Worm (Caenorhabditis elegans): ENCODE data around the gene tag-241.

tag-241 gene

DNA sequence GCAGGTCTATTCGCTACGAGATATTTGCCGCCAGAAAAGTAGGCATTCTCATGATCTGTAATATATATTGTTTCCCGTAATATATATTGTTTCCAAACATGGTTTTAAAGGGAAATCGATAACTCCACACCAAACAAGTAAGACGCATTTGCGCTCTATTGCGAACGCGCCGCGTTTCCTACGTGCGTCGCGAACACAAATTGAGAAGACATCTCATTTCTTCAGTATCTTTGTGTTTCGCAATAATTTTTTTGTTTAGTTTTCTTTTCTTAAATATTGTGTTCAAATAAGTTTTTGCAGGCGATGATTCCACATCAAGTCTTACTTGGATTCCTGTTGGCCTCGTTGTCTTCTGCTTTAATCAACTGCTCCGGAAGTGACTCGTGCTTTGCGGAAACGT, 41.3 kb downstream of the tag-241 start, which contains the start of gene F54F7.6:
TSS of gene F54F7.6 (plus strand) at position 301 of the 400 bp plus-strand sequence.
- TF ChIP-seq crh-2 (tag; optimal IDR thresholded peaks at IDR 0.05), result no peak
- no peak for TF ChIP-seq R02D3.7 (tag; optimal IDR thresholded peaks at IDR 0.05)
- TF ChIP-seq sma-3 (GFP tag; optimal IDR thresholded peaks at IDR 0.05), result no peak
- TF ChIP-seq nhr-6 (tag; optimal IDR thresholded peaks at IDR 0.05), result no peak
- TF ChIP-seq lin-13 (GFP tag; optimal IDR thresholded peaks at IDR 0.05), result no peak
- no peak for TF ChIP-seq unc-62 (GFP tag; optimal IDR thresholded peaks at IDR 0.05)

DNA sequence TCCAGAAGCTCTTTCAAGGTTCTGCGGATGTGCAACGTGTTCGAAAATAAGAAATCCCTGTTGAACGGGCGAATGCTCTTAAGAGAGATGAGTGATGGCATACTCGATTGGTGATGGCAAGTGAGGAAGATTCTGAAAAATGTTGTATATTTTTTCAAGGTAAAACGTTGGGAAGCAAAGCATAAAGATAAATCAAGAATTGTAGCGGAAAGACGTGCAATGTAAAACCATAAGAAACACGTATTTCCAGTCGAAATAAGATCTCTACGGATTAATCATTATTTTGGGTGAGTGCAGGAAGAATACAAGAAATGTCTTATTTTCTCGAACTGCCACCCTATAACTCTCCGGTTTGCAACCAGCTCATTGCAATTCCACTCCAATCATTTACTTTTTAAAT, 45.5 kb downstream of the tag-241 start, which contains the start of gene dot-1.2:
TSS of gene dot-1.2 (minus strand) at position 101 of the 400 bp plus-strand sequence.
- no peak for TF ChIP-seq elt-3 (tag; optimal IDR thresholded peaks at IDR 0.05)
- TF ChIP-seq ceh-82 (tag; optimal IDR thresholded peaks at IDR 0.05), result no peak
- no peak for TF ChIP-seq mab-5 (tag; optimal IDR thresholded peaks at IDR 0.05)
- TF ChIP-seq ztf-4 (tag; optimal IDR thresholded peaks at IDR 0.05), result no peak
- no peak for TF ChIP-seq zag-1 (tag; optimal IDR thresholded peaks at IDR 0.05)
- no peak for TF ChIP-seq peb-1 (tag; optimal IDR thresholded peaks at IDR 0.05)
- no peak for TF ChIP-seq nhr-129 (tag; optimal IDR thresholded peaks at IDR 0.05)
- TF ChIP-seq nhr-21 (tag; optimal IDR thresholded peaks at IDR 0.05), result no peak
- no peak for TF ChIP-seq sem-4 (tag; optimal IDR thresholded peaks at IDR 0.05)
- TF ChIP-seq F13H6.1 (tag; optimal IDR thresholded peaks at IDR 0.05), result no peak
- TF ChIP-seq nhr-10 (tag; optimal IDR thresholded peaks at IDR 0.05), result no peak
- TF ChIP-seq ztf-1 (GFP tag; conservative IDR thresholded peaks at IDR 0.05), result no peak

DNA sequence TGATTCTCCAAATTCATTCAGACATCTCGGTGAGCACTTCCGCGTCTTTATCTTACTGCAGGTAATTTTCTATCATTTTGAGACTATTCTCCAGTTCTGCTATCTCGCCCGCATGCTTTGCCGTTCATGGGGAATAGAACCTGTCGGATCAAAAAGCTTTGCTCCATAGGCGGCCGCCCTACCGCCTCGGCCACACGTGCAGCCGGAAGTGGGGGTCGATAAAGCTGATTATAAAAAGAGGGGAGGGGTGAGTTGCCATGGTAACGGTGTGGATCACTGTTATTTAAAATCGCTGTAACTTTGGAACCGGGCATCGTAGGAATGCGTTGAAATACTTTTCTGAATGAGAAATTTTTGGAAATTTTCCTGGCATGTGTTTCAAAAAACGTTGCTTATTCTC, 46.6 kb downstream of the tag-241 start:
- TF ChIP-seq crh-2 (tag; optimal IDR thresholded peaks at IDR 0.05) (no peak), ztf-11 (tag; optimal IDR thresholded peaks at IDR 0.05) (no peak), ceh-16 (tag; optimal IDR thresholded peaks at IDR 0.05) (no peak), sem-4 (tag; optimal IDR thresholded peaks at IDR 0.05) (no peak), egl-27 (tag; optimal IDR thresholded peaks at IDR 0.05) (no peak), snpc-4 (tag; optimal IDR thresholded peaks at IDR 0.05) (no peak), nhr-10 (tag; optimal IDR thresholded peaks at IDR 0.05) (no peak), ztf-1 (GFP tag; conservative IDR thresholded peaks at IDR 0.05) (no peak), lin-11 (tag; optimal IDR thresholded peaks at IDR 0.05) (no peak), unc-39 (tag; optimal IDR thresholded peaks at IDR 0.05) (no peak), lin-39 (tag; optimal IDR thresholded peaks at IDR 0.05) (no peak), ZK546.5 (tag; optimal IDR thresholded peaks at IDR 0.05) (no peak), nhr-25 (tag; optimal IDR thresholded peaks at IDR 0.05) (no peak), mbf-1 (tag; optimal IDR thresholded peaks at IDR 0.05) (no peak), alr-1 (tag; optimal IDR thresholded peaks at IDR 0.05) (no peak), nhr-237 (tag; optimal IDR thresholded peaks at IDR 0.05) (no peak), nhr-77 (tag; optimal IDR thresholded peaks at IDR 0.05) (no peak), mab-5 (tag; optimal IDR thresholded peaks at IDR 0.05) (no peak), nhr-11 (tag; optimal IDR thresholded peaks at IDR 0.05) (no peak), elt-1 (tag; optimal IDR thresholded peaks at IDR 0.05) (no peak)

DNA sequence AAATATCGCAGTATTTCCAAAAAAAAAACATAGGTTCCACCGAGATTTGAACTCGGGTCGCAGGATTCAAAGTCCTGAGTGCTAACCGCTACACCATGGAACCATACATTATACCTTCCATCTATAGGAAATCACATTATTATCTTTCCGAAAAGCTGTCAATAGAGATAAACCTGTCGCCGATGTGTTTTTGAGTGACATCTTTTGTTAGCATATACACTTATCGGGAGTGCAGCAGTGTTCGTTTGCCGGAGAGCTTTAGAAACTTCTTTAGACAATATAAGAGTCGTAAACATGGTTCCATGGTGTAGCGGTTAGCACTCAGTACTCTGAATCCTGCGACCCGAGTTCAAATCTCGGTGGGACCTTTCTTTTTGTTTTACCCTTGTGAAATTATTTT, 48.4 kb downstream of the tag-241 start:
- TF ChIP-seq R02D3.7 (tag; optimal IDR thresholded peaks at IDR 0.05), result no peak
- no peak for TF ChIP-seq nhr-23 (tag; optimal IDR thresholded peaks at IDR 0.05)
- no peak for TF ChIP-seq ztf-1 (GFP tag; conservative IDR thresholded peaks at IDR 0.05)
- no peak for TF ChIP-seq F13H6.1 (tag; optimal IDR thresholded peaks at IDR 0.05)
- no peak for TF ChIP-seq unc-62 (GFP tag; optimal IDR thresholded peaks at IDR 0.05)
- TF ChIP-seq elt-3 (tag; optimal IDR thresholded peaks at IDR 0.05), result no peak
- no peak for TF ChIP-seq mbf-1 (tag; optimal IDR thresholded peaks at IDR 0.05)
- no peak for TF ChIP-seq ZK546.5 (tag; optimal IDR thresholded peaks at IDR 0.05)
- no peak for TF ChIP-seq sma-3 (GFP tag; optimal IDR thresholded peaks at IDR 0.05)
- TF ChIP-seq nhr-237 (tag; optimal IDR thresholded peaks at IDR 0.05), result no peak
- TF ChIP-seq lin-13 (GFP tag; optimal IDR thresholded peaks at IDR 0.05), result no peak

DNA sequence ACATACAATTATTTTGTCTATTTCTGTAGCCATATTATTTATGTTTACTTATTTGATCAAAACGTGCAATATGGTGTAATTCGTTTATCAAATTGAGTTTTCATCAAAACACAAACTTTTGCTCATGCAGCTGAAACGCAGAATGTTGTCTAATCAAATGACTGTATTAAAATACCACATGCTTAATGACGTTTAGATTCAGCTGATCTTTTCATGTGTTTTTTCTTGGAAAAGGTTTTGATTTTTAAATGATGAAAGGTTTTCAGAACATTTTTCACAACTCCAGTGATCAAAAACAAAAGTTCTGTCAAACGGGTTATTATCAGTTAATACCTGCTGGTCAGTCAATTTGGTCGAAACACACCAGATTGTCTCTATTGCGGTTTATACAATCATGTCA, 51.5 kb downstream of the tag-241 start, which contains the start of gene Y62H9A.1:
TSS of gene Y62H9A.1 (plus strand) at position 282 of the 400 bp plus-strand sequence.
- TF ChIP-seq nhr-77 (tag; optimal IDR thresholded peaks at IDR 0.05), result no peak
- TF ChIP-seq lin-39 (tag; optimal IDR thresholded peaks at IDR 0.05), result no peak
- TF ChIP-seq nhr-21 (tag; optimal IDR thresholded peaks at IDR 0.05), result no peak
- no peak for TF ChIP-seq crh-2 (tag; optimal IDR thresholded peaks at IDR 0.05)
- no peak for TF ChIP-seq nhr-237 (tag; optimal IDR thresholded peaks at IDR 0.05)
- TF ChIP-seq R02D3.7 (tag; optimal IDR thresholded peaks at IDR 0.05), result no peak
- no peak for TF ChIP-seq ztf-1 (GFP tag; conservative IDR thresholded peaks at IDR 0.05)
- no peak for TF ChIP-seq blmp-1 (tag; optimal IDR thresholded peaks at IDR 0.05; ENCODE audit: insufficient read depth)
- TF ChIP-seq lin-11 (tag; optimal IDR thresholded peaks at IDR 0.05), result no peak
- TF ChIP-seq gmeb-1 (tag; optimal IDR thresholded peaks at IDR 0.05), result no peak
- no peak for TF ChIP-seq ceh-16 (tag; optimal IDR thresholded peaks at IDR 0.05)
- TF ChIP-seq nhr-129 (tag; optimal IDR thresholded peaks at IDR 0.05), result no peak
- TF ChIP-seq nhr-11 (tag; optimal IDR thresholded peaks at IDR 0.05), result no peak
- TF ChIP-seq peb-1 (tag; optimal IDR thresholded peaks at IDR 0.05), result no peak
- TF ChIP-seq zag-1 (tag; optimal IDR thresholded peaks at IDR 0.05), result no peak
- TF ChIP-seq nhr-10 (tag; optimal IDR thresholded peaks at IDR 0.05), result no peak
- no peak for TF ChIP-seq nhr-25 (tag; optimal IDR thresholded peaks at IDR 0.05)
- TF ChIP-seq egl-27 (tag; optimal IDR thresholded peaks at IDR 0.05), result no peak
- no peak for TF ChIP-seq sem-4 (tag; optimal IDR thresholded peaks at IDR 0.05)
- TF ChIP-seq snpc-4 (tag; optimal IDR thresholded peaks at IDR 0.05), result no peak

All from whole organism, L2 larva.